Worm (Caenorhabditis elegans) whole organism, L4 larva: ENCODE results near the gene Y57G11B.5.

Experiments
- D1046.2 ChIP-seq: fragments of 200-800 bp; sonication (Bioruptor generic); IDR thresholded peaks from 2 replicates; pipeline ENCODE4 v1.3.6; 2022; ENCODE audit warnings: missing genetic modification characterization, missing compliant biosample characterization
- T20F7.1 ChIP-seq: fragments of 200-800 bp; sonication (Bioruptor generic); optimal IDR thresholded peaks from 2 replicates; lab custom pipeline; 2018; ENCODE audit warnings: mild to moderate bottlenecking, missing genetic modification characterization, missing compliant biosample characterization
- Y48G9A.11 ChIP-seq: fragments of 200-800 bp; sonication (Bioruptor generic); IDR thresholded peaks from 2 replicates; pipeline ENCODE4 v1.3.6; 2022; ENCODE audit warnings: missing genetic modification reagents, missing genetic modification characterization, missing compliant biosample characterization
- ceh-28 ChIP-seq: fragments of 150-350 bp; optimal IDR thresholded peaks from 2 replicates; lab custom pipeline; 2014; ENCODE audit warnings: missing biosample characterization, missing genetic modification reagents, missing genetic modification characterization
- ceh-82 ChIP-seq: sonication (generic microtip); optimal IDR thresholded peaks from 2 replicates; lab custom pipeline; 2017; ENCODE audit warnings: missing biosample characterization, missing genetic modification characterization
- egl-27 ChIP-seq: sonication (generic microtip); optimal IDR thresholded peaks from 3 replicates; lab custom pipeline; 2017; ENCODE audit warnings: missing biosample characterization, missing genetic modification reagents, missing genetic modification characterization
- lin-13 ChIP-seq: fragments of 150-350 bp; optimal IDR thresholded peaks from 2 replicates; lab custom pipeline; 2014; ENCODE audit warnings: missing biosample characterization, missing genetic modification reagents, missing genetic modification characterization
- lin-39 ChIP-seq: fragments of 150-350 bp; optimal IDR thresholded peaks from 2 replicates; lab custom pipeline; 2014; ENCODE audit warnings: missing biosample characterization, missing genetic modification reagents, missing genetic modification characterization
- nhr-102 ChIP-seq: sonication (generic microtip); optimal IDR thresholded peaks from 2 replicates; lab custom pipeline; 2016; ENCODE audit warnings: mild to moderate bottlenecking, missing genetic modification characterization, moderate library complexity, missing compliant biosample characterization
- nhr-76 ChIP-seq: fragments of 150-350 bp; optimal IDR thresholded peaks from 2 replicates; lab custom pipeline; 2014; ENCODE audit warnings: missing biosample characterization, missing genetic modification characterization
- snpc-4 ChIP-seq: fragments of 150-350 bp; optimal IDR thresholded peaks from 2 replicates; lab custom pipeline; 2014; ENCODE audit warnings: missing biosample characterization, missing genetic modification characterization
- unc-39 ChIP-seq: sonication (generic microtip); optimal IDR thresholded peaks from 2 replicates; lab custom pipeline; 2017; ENCODE audit warnings: missing biosample characterization, missing genetic modification characterization

DNA sequence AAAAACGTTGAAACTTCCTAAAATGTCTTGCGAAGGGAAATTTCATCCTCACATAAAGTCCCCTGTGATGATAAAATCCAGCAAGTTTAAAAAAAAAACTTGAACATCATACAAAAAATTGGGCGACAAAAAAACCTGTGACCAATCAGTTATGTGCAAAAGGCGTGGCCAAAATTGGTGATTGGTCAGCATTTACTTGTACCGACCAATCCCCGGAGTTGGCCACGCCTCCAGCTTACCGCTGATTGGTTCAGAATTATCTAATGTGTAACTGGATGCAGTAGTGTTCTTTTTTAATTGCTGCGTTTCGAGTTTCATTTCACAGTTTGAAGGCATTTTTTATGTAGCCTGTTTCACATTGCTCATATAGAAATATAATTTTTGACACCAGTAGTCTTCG is 1.6 kb upstream of the Y57G11B.5 start:
- TF ChIP-seq D1046.2 (GFP tag; lab: Robert Waterston, UW) (no peak), egl-27 (tag; lab: Kevin White, UChicago) (no peak), lin-13 (GFP tag; lab: Kevin White, UChicago) (no peak), lin-39 (no peak), ceh-82 (no peak), snpc-4 (tag; lab: Kevin White, UChicago) (no peak), T20F7.1 (GFP tag; lab: Kevin White, UChicago) (no peak), unc-39 (tag; lab: Kevin White, UChicago) (no peak), ceh-28 (no peak), nhr-76 (no peak), nhr-102 (tag; lab: Kevin White, UChicago) (no peak), Y48G9A.11 (GFP tag; lab: Robert Waterston, UW) (no peak)
